Worm (Caenorhabditis elegans): ENCODE results near the gene srz-97.

DNA sequence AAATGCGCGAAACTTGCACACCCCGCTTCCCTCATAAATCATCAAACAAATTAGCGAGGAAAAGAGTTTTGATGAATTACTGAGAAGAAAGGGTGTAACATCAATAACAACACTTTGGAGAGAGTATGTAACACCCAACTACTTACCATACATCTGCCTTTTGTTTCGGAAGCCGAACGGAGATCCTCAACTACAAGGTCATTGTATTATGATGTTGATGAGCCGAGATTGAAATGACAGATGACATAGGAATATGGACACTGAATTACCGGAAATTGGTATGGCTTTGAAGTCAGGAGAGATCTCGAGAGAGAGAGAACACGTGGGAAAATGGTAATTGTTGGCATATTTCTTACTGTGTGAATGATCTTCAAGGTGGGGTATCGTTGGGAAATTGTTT lies 42.0 kb downstream of the srz-97 start:
- TF ChIP-seq med-1 (GFP tag; optimal IDR thresholded peaks at IDR 0.05; ENCODE audit: insufficient read depth) (no peak), cog-1 (tag; optimal IDR thresholded peaks at IDR 0.05) (no peak), ztf-23 (GFP tag; IDR thresholded peaks at IDR 0.05) (no peak), ztf-29 (GFP tag; IDR thresholded peaks at IDR 0.05) (no peak), T22C8.4 (GFP tag; IDR thresholded peaks at IDR 0.05) (no peak), flt-1 (GFP tag; IDR thresholded peaks at IDR 0.05) (no peak)

Measured in whole organism, midembryonic.